Worm (Caenorhabditis elegans) whole organism, young adult: Measurements from ENCODE around the gene ZK742.6.

Source experiments
- C17E4.6 ChIP-seq: fragments of 200-800 bp; sonication (Bioruptor generic); IDR thresholded peaks from 2 replicates; pipeline ENCODE4 v1.3.6; 2022; ENCODE audit warnings: missing genetic modification reagents, missing genetic modification characterization, missing compliant biosample characterization
- F49E8.2 ChIP-seq: sonication (generic microtip); optimal IDR thresholded peaks from 3 replicates; lab custom pipeline; 2017; ENCODE audit warnings: missing genetic modification characterization, mild to moderate bottlenecking, missing compliant biosample characterization, antibody characterized with exemption, moderate library complexity; ENCODE audit not compliant: insufficient read depth
- K11D2.4 ChIP-seq: fragments of 200-800 bp; sonication (Bioruptor generic); IDR thresholded peaks from 2 replicates; pipeline ENCODE4 v1.3.6; 2022; ENCODE audit warnings: missing genetic modification reagents, missing genetic modification characterization, missing compliant biosample characterization
- T26A5.8 ChIP-seq: sonication (generic microtip); optimal IDR thresholded peaks from 2 replicates; lab custom pipeline; 2016; ENCODE audit warnings: missing genetic modification characterization, missing compliant biosample characterization
- Y79H2A.3 ChIP-seq: fragments of 200-800 bp; sonication (Bioruptor generic); conservative IDR thresholded peaks from 2 replicates; pipeline ENCODE4 v1.3.6; 2022; ENCODE audit warnings: missing genetic modification reagents, missing genetic modification characterization, missing compliant biosample characterization
- aptf-2 ChIP-seq: fragments of 200-800 bp; sonication (Bioruptor generic); conservative IDR thresholded peaks from 2 replicates; pipeline ENCODE4 v1.3.6; 2022; ENCODE audit warnings: missing genetic modification reagents, missing genetic modification characterization, missing compliant biosample characterization
- attf-6 ChIP-seq: fragments of 200-800 bp; sonication (Bioruptor generic); IDR thresholded peaks from 2 replicates; pipeline ENCODE4 v1.3.6; 2022; ENCODE audit warnings: missing genetic modification reagents, missing genetic modification characterization, missing compliant biosample characterization
- bed-1 ChIP-seq: fragments of 200-800 bp; sonication (Bioruptor generic); IDR thresholded peaks from 2 replicates; pipeline ENCODE4 v1.3.6; 2022; ENCODE audit warnings: missing genetic modification reagents, missing genetic modification characterization, missing compliant biosample characterization
- ccch-3 ChIP-seq: fragments of 200-800 bp; sonication (Bioruptor generic); optimal IDR thresholded peaks from 2 replicates; lab custom pipeline; 2018; ENCODE audit warnings: mild to moderate bottlenecking, missing genetic modification characterization, missing compliant biosample characterization
- ceh-40 ChIP-seq: fragments of 200-800 bp; sonication (Bioruptor generic); IDR thresholded peaks from 2 replicates; pipeline ENCODE4 v1.3.6; 2022; ENCODE audit warnings: missing genetic modification characterization, missing compliant biosample characterization
- ceh-79 ChIP-seq: sonication (generic microtip); optimal IDR thresholded peaks from 2 replicates; lab custom pipeline; 2017; ENCODE audit warnings: mild to moderate bottlenecking, missing genetic modification characterization, missing compliant biosample characterization
- ceh-91 ChIP-seq: fragments of 200-800 bp; sonication (Bioruptor generic); IDR thresholded peaks from 2 replicates; pipeline ENCODE4 v1.3.6; 2022; ENCODE audit warnings: missing genetic modification reagents, missing genetic modification characterization, missing compliant biosample characterization
- die-1 ChIP-seq: sonication (generic microtip); optimal IDR thresholded peaks from 2 replicates; lab custom pipeline; 2016; ENCODE audit warnings: missing genotype, mild to moderate bottlenecking, missing genetic modification characterization, missing compliant biosample characterization
- dox-1 ChIP-seq: fragments of 200-800 bp; sonication (Bioruptor generic); IDR thresholded peaks from 2 replicates; pipeline ENCODE4 v1.3.6; 2022; ENCODE audit warnings: missing genetic modification reagents, missing genetic modification characterization, missing compliant biosample characterization
- dpl-1 ChIP-seq: fragments of 150-350 bp; optimal IDR thresholded peaks from 2 replicates; lab custom pipeline; 2014; ENCODE audit warnings: missing biosample characterization, missing genetic modification reagents, missing genetic modification characterization
- ekl-4 ChIP-seq: fragments of 200-800 bp; sonication (Bioruptor generic); IDR thresholded peaks from 2 replicates; pipeline ENCODE4 v1.3.6; 2022; ENCODE audit warnings: missing genetic modification reagents, missing genetic modification characterization, missing compliant biosample characterization
- him-1 ChIP-seq: sonication (generic microtip); optimal IDR thresholded peaks from 2 replicates; lab custom pipeline; 2016; ENCODE audit warnings: missing genotype, missing genetic modification reagents, missing genetic modification characterization, missing compliant biosample characterization
- hlh-12 ChIP-seq: sonication (generic microtip); optimal IDR thresholded peaks from 2 replicates; lab custom pipeline; 2016; ENCODE audit warnings: missing genetic modification characterization, missing compliant biosample characterization
- hmg-1.2 ChIP-seq: fragments of 200-800 bp; sonication (Bioruptor generic); IDR thresholded peaks from 2 replicates; pipeline ENCODE4 v1.3.6; 2022; ENCODE audit warnings: missing genetic modification reagents, missing genetic modification characterization, missing compliant biosample characterization
- hmg-20 ChIP-seq: fragments of 200-800 bp; sonication (Bioruptor generic); IDR thresholded peaks from 2 replicates; pipeline ENCODE4 v1.3.6; 2022; ENCODE audit warnings: missing genetic modification reagents, missing genetic modification characterization, missing compliant biosample characterization
- hsf-1 ChIP-seq: fragments of 200-800 bp; sonication (Bioruptor generic); IDR thresholded peaks from 2 replicates; pipeline ENCODE4 v1.3.6; 2022; ENCODE audit warnings: missing genetic modification reagents, missing genetic modification characterization, missing compliant biosample characterization
- lag-1 ChIP-seq: fragments of 200-800 bp; sonication (Bioruptor generic); IDR thresholded peaks from 2 replicates; pipeline ENCODE4 v1.3.6; 2022; ENCODE audit warnings: missing genetic modification reagents, missing genetic modification characterization, missing compliant biosample characterization
- lin-26 ChIP-seq: fragments of 200-800 bp; sonication (Bioruptor generic); IDR thresholded peaks from 2 replicates; pipeline ENCODE4 v1.3.6; 2022; ENCODE audit warnings: missing genetic modification reagents, missing genetic modification characterization, missing compliant biosample characterization
- lin-35 ChIP-seq, 3 experiments: fragments of 150-350 bp in 2 of 3; sonication (generic microtip) in 1 of 3; optimal IDR thresholded peaks; 2 replicates each; lab custom pipeline; 2014 to 2018; ENCODE audit warnings: missing biosample characterization in 3 of 3, missing genetic modification characterization in 3 of 3, missing genetic modification reagents in 3 of 3
- lin-40 ChIP-seq: sonication (generic microtip); optimal IDR thresholded peaks from 2 replicates; lab custom pipeline; 2016; ENCODE audit warnings: missing genetic modification characterization, mild to moderate bottlenecking, missing compliant biosample characterization, missing genotype, missing genetic modification reagents
- lir-1 ChIP-seq: fragments of 200-800 bp; sonication (Bioruptor generic); conservative IDR thresholded peaks from 2 replicates; pipeline ENCODE4 v1.3.6; 2022; ENCODE audit warnings: missing genetic modification reagents, missing genetic modification characterization, missing compliant biosample characterization
- lsl-1 ChIP-seq: fragments of 200-800 bp; sonication (Bioruptor generic); optimal IDR thresholded peaks from 2 replicates; lab custom pipeline; 2018; ENCODE audit warnings: mild to moderate bottlenecking, missing genetic modification characterization, moderate library complexity, missing compliant biosample characterization
- lsy-27 ChIP-seq: sonication (generic microtip); optimal IDR thresholded peaks from 2 replicates; lab custom pipeline; 2017; ENCODE audit warnings: missing genetic modification characterization, mild to moderate bottlenecking, missing compliant biosample characterization, antibody characterized with exemption, missing genotype, borderline replicate concordance; ENCODE audit not compliant: insufficient read depth
- madf-6 ChIP-seq: fragments of 200-800 bp; sonication (Bioruptor generic); IDR thresholded peaks from 2 replicates; pipeline ENCODE4 v1.3.6; 2022; ENCODE audit warnings: missing genetic modification reagents, missing genetic modification characterization, missing compliant biosample characterization
- nhr-120 ChIP-seq: fragments of 200-800 bp; sonication (Bioruptor generic); IDR thresholded peaks from 2 replicates; pipeline ENCODE4 v1.3.6; 2022; ENCODE audit warnings: missing genetic modification characterization, missing compliant biosample characterization
- nhr-179 ChIP-seq: sonication (generic microtip); optimal IDR thresholded peaks from 2 replicates; lab custom pipeline; 2016; ENCODE audit warnings: mild to moderate bottlenecking, missing genetic modification characterization, missing compliant biosample characterization
- nhr-80 ChIP-seq: sonication (generic microtip); optimal IDR thresholded peaks from 2 replicates; lab custom pipeline; 2016; ENCODE audit warnings: missing genetic modification characterization, missing compliant biosample characterization
- nhr-90 ChIP-seq: sonication (generic microtip); optimal IDR thresholded peaks from 2 replicates; lab custom pipeline; 2016; ENCODE audit warnings: missing genotype, mild to moderate bottlenecking, missing genetic modification characterization, missing compliant biosample characterization
- pha-4 ChIP-seq: fragments of 150-350 bp; sonication (generic microtip); optimal IDR thresholded peaks from 2 replicates; lab custom pipeline; 2014; ENCODE audit warnings: missing biosample characterization, missing genetic modification reagents, missing genetic modification characterization
- rec-8 ChIP-seq, 2 experiments: sonication (generic microtip); optimal IDR thresholded peaks; 2 replicates each; lab custom pipeline; 2016; ENCODE audit warnings: mild to moderate bottlenecking in 2 of 2, missing genetic modification characterization in 2 of 2, missing genetic modification reagents in 2 of 2, missing genotype in 2 of 2, missing biosample characterization in 1 of 2, missing compliant biosample characterization in 1 of 2, moderate library complexity in 1 of 2
- rpc-1 ChIP-seq, 2 experiments: fragments of 150-350 bp in 1 of 2; sonication (generic microtip) in 1 of 2; optimal IDR thresholded peaks; 2 replicates each; lab custom pipeline; 2014 to 2018; ENCODE audit warnings: missing biosample characterization in 1 of 2, missing genetic modification characterization in 1 of 2, missing genetic modification reagents in 1 of 2, missing genotype in 1 of 2
- sea-2 ChIP-seq: fragments of 200-800 bp; sonication (Bioruptor generic); IDR thresholded peaks from 2 replicates; pipeline ENCODE4 v1.3.6; 2022; ENCODE audit warnings: missing genetic modification characterization, missing compliant biosample characterization
- snpc-1.1 ChIP-seq: sonication (generic microtip); optimal IDR thresholded peaks from 2 replicates; lab custom pipeline; 2017; ENCODE audit warnings: missing genetic modification characterization, mild to moderate bottlenecking, missing compliant biosample characterization, antibody characterized with exemption, moderate library complexity, missing genotype, missing genetic modification reagents; ENCODE audit not compliant: insufficient read depth
- snpc-1.3 ChIP-seq: sonication (generic microtip); optimal IDR thresholded peaks from 2 replicates; lab custom pipeline; 2017; ENCODE audit warnings: missing genetic modification characterization, mild to moderate bottlenecking, missing compliant biosample characterization, antibody characterized with exemption, moderate library complexity, missing genotype, missing genetic modification reagents; ENCODE audit not compliant: insufficient read depth
- tlf-1 ChIP-seq: fragments of 200-800 bp; sonication (Bioruptor generic); optimal IDR thresholded peaks from 2 replicates; lab custom pipeline; 2018; ENCODE audit warnings: mild to moderate bottlenecking, missing genetic modification characterization, missing compliant biosample characterization
- zim-3 ChIP-seq: sonication (generic microtip); optimal IDR thresholded peaks from 2 replicates; lab custom pipeline; 2017; ENCODE audit warnings: mild to moderate bottlenecking, missing genetic modification characterization, moderate library complexity, missing compliant biosample characterization
- ztf-26 ChIP-seq: sonication (generic microtip); optimal IDR thresholded peaks from 2 replicates; lab custom pipeline; 2017; ENCODE audit warnings: missing genetic modification characterization, missing compliant biosample characterization

The ZK742.6 gene

DNA sequence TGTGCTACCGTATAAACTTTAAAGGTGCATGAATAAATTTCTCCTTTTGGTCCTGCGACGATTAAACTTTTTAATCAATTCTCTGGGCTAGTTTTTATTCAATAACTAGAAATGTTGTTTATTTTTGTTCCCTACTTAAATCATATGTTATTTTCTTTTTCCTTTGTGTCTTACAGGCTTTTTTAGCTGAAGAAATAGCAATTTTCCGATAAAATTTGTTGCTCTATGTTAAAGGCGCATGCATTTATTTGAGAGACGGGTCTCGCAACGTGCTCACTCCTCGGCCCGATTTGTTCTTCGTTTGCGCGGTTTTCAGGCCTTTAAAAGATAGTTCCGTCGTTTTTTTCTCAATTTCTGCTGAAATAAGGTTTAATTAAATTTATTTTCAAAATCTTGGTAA, 39.2 kb upstream of the ZK742.6 start (continued):
- TF ChIP-seq lin-40 (tag; lab: Kevin White, UChicago) (no peak), dpl-1 (GFP tag; lab: Kevin White, UChicago) (peak; percentile 47), lin-26 (GFP tag; lab: Robert Waterston, UW) (no peak), ccch-3 (GFP tag; lab: Kevin White, UChicago) (no peak), ceh-91 (peak; percentile 38; the same call in 1 of the 2 replicates), dox-1 (peak; percentile 47), hlh-12 (no peak), attf-6 (no peak), lin-35 (GFP tag; optimal IDR thresholded peaks at IDR 0.05; lab: Kevin White, UChicago) (no peak)

DNA sequence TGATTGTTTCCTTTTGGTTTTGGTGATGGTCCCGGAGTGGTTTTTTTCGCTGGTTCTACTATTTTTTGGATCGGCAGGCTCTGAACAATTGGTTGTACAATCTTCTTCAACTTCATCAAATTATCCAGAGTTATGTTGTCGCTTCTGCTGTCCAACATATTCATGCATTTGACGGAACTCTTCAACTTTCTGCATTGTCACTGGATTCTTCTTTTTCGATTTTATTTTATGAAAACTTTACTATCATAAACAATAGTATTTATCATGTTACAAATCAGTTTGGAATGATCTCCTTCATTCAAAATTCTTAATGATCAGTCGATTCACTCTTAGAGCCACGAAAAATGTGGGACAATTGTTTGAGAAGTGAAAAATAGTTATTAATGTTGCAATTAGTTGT, 37.3 kb upstream of the ZK742.6 start:
- TF ChIP-seq F49E8.2, result peak; percentile 73
- no peak for TF ChIP-seq nhr-120 (GFP tag; lab: Robert Waterston, UW)
- no peak for TF ChIP-seq rec-8 (tag; optimal IDR thresholded peaks at IDR 0.05; lab: Kevin White, UChicago)
- no peak for TF ChIP-seq K11D2.4 (GFP tag; lab: Robert Waterston, UW)
- TF ChIP-seq snpc-1.3 (tag; lab: Kevin White, UChicago), result no peak
- TF ChIP-seq lsl-1, result no peak
- no peak for TF ChIP-seq die-1
- TF ChIP-seq madf-6, result peak; percentile 29; the same call in 1 of the 2 replicates
- TF ChIP-seq T26A5.8 (tag; lab: Kevin White, UChicago), result no peak
- TF ChIP-seq nhr-90 (tag; lab: Kevin White, UChicago), result no peak
- no peak for TF ChIP-seq him-1 (tag; lab: Kevin White, UChicago)
- TF ChIP-seq ceh-40 (GFP tag; lab: Robert Waterston, UW), result no peak
- no peak for TF ChIP-seq lag-1 (GFP tag; lab: Robert Waterston, UW)
- no peak for TF ChIP-seq hmg-1.2 (GFP tag; lab: Robert Waterston, UW)
- no peak for TF ChIP-seq bed-1
- TF ChIP-seq lir-1, result no peak
- TF ChIP-seq hmg-20 (GFP tag; lab: Robert Waterston, UW), result no peak
- TF ChIP-seq rpc-1 (optimal IDR thresholded peaks at IDR 0.05; lab: Kevin White, UChicago), result no peak
- no peak for TF ChIP-seq rpc-1 (tag; optimal IDR thresholded peaks at IDR 0.05; lab: Kevin White, UChicago)
- TF ChIP-seq hsf-1 (GFP tag; lab: Robert Waterston, UW), result peak; percentile 84
- no peak for TF ChIP-seq pha-4 (tag; lab: Kevin White, UChicago)
- TF ChIP-seq ztf-26 (tag; lab: Kevin White, UChicago), result no peak
- TF ChIP-seq C17E4.6 (GFP tag; lab: Robert Waterston, UW), result no peak
- no peak for TF ChIP-seq nhr-80 (tag; lab: Kevin White, UChicago)
- no peak for TF ChIP-seq nhr-179 (tag; lab: Kevin White, UChicago)
- no peak for TF ChIP-seq hlh-12
- peak; percentile 38; the same call in 1 of the 2 replicates for TF ChIP-seq attf-6
- TF ChIP-seq snpc-1.1 (tag; lab: Kevin White, UChicago), result no peak
- no peak for TF ChIP-seq ceh-79
- TF ChIP-seq ekl-4 (GFP tag; lab: Robert Waterston, UW), result 0 out of 2 replicates have a peak, but pooled peaks have one; percentile 56
- no peak for TF ChIP-seq zim-3 (tag; lab: Kevin White, UChicago)
- TF ChIP-seq sea-2 (GFP tag; lab: Robert Waterston, UW), result no peak
- no peak for TF ChIP-seq Y79H2A.3 (GFP tag; lab: Robert Waterston, UW)
- no peak for TF ChIP-seq aptf-2 (GFP tag; lab: Robert Waterston, UW)
- TF ChIP-seq lsy-27 (tag; lab: Kevin White, UChicago), result no peak
- no peak for TF ChIP-seq tlf-1 (GFP tag; lab: Kevin White, UChicago)
